Worm (Caenorhabditis elegans) whole organism, midembryonic: Measurements from ENCODE around the gene glb-30.

Experiments
- T22C8.4 ChIP-seq: fragments of 200-800 bp; sonication (Bioruptor generic); IDR thresholded peaks from 2 replicates; pipeline ENCODE4 v1.3.6; 2022; ENCODE audit warnings: missing genetic modification characterization, missing compliant biosample characterization
- cog-1 ChIP-seq: sonication (generic microtip); optimal IDR thresholded peaks from 2 replicates; lab custom pipeline; 2016; ENCODE audit warnings: missing genetic modification characterization, missing compliant biosample characterization
- flt-1 ChIP-seq: fragments of 200-800 bp; sonication (Bioruptor generic); IDR thresholded peaks from 2 replicates; pipeline ENCODE4 v1.3.6; 2022; ENCODE audit warnings: missing genetic modification characterization, missing compliant biosample characterization
- klf-2 ChIP-seq: fragments of 200-800 bp; sonication (Bioruptor generic); conservative IDR thresholded peaks from 2 replicates; pipeline ENCODE4 v1.3.6; 2022; ENCODE audit warnings: missing genetic modification reagents, missing genetic modification characterization, missing compliant biosample characterization
- med-1 ChIP-seq: sonication (generic microtip); optimal IDR thresholded peaks from 2 replicates; lab custom pipeline; 2017; ENCODE audit warnings: missing genetic modification characterization, mild to moderate bottlenecking, missing compliant biosample characterization, antibody characterized with exemption, missing genetic modification reagents; ENCODE audit not compliant: insufficient read depth
- ref-1 ChIP-seq: fragments of 200-800 bp; sonication (Bioruptor generic); conservative IDR thresholded peaks from 2 replicates; pipeline ENCODE4 v1.3.6; 2022; ENCODE audit warnings: missing genetic modification reagents, missing genetic modification characterization, missing compliant biosample characterization
- tab-1 ChIP-seq: fragments of 200-800 bp; sonication (Bioruptor generic); IDR thresholded peaks from 2 replicates; pipeline ENCODE4 v1.3.6; 2022; ENCODE audit warnings: missing genetic modification characterization, missing compliant biosample characterization
- ztf-23 ChIP-seq: fragments of 200-800 bp; sonication (Bioruptor generic); IDR thresholded peaks from 2 replicates; pipeline ENCODE4 v1.3.6; 2022; ENCODE audit warnings: missing genetic modification reagents, missing genetic modification characterization, missing compliant biosample characterization
- ztf-29 ChIP-seq: fragments of 200-800 bp; sonication (Bioruptor generic); IDR thresholded peaks from 2 replicates; pipeline ENCODE4 v1.3.6; 2022; ENCODE audit warnings: missing genetic modification reagents, missing genetic modification characterization, missing compliant biosample characterization

Gene glb-30

DNA sequence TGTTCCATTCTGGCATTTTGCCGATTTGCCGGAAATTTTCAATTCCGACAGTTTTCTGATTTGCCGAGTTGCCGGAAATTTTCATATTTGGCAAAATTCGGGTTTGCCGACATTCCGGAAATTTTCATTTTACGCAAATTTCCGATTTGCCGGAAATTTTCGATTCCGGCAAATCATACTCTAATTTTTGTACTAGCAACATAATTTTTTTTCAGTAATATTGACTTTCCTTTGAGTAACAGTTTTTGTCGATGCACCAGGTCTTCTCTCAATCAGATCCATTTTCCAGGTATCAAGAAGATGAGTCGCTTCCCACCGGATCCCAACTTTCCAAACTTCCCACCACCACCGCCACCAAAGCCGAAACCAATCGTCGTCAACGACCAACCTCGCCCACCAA lies 27.3 kb downstream of the glb-30 start, which contains the start of gene Y22D7AL.3:
Gene Y22D7AL.3, plus strand, starts transcription at position 301 of the 400 bp plus-strand sequence.
- TF ChIP-seq ztf-23 (GFP tag; lab: Robert Waterston, UW) (no peak), ztf-29 (no peak), klf-2 (GFP tag; lab: Robert Waterston, UW) (no peak), tab-1 (GFP tag; lab: Robert Waterston, UW) (no peak), cog-1 (tag; lab: Kevin White, UChicago) (no peak), flt-1 (no peak), ref-1 (no peak), med-1 (GFP tag; lab: Kevin White, UChicago) (no peak), T22C8.4 (GFP tag; lab: Robert Waterston, UW) (no peak)

DNA sequence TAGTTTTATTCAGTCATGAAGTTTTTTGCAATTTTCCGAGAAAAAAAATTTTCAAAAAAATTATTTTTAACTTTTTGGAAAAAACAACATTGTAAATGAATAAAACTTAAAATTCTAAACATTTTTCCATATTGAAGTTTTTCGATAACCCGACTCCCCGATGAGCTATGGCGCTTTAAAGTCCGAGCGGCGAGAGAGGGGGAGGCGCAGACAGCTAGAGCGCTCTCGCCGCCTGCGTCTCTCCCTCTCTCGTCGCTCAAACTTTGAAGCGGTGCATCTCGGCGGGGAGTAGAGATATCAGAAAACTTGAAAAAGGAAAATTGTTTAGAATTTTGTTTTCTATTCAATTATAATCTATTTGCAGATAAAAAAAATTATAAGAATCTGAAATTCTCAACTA lies 30.1 kb downstream of the glb-30 start:
- no peak for TF ChIP-seq ztf-29
- TF ChIP-seq flt-1 = no peak

DNA sequence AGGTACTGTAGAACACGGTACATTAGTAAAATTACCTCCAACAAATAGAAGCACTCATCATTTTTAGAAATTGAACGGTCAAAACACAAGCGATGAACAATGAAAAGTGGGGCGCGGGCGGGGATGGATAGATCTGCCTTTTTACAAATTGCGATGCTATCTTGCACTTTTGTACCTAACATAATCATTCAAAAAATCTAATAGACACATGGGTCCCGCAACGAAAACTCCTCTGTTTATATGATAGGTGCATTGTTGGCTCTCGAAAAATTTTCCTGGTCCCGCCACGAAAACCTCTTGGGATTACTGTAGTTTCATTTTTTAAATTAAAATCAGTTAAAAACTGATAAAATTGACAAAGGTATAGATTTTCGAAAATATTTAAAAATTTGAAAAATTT lies 34.1 kb downstream of the glb-30 start, which contains the start of gene Y22D7AL.11:
Gene Y22D7AL.11, minus strand, starts transcription at position 101 of the 400 bp plus-strand sequence.
- TF ChIP-seq flt-1 = no peak
- TF ChIP-seq klf-2 (GFP tag; lab: Robert Waterston, UW) = no peak
- no peak for TF ChIP-seq tab-1 (GFP tag; lab: Robert Waterston, UW)
- no peak for TF ChIP-seq T22C8.4 (GFP tag; lab: Robert Waterston, UW)
- no peak for TF ChIP-seq ztf-29
- no peak for TF ChIP-seq cog-1 (tag; lab: Kevin White, UChicago)
- no peak for TF ChIP-seq med-1 (GFP tag; lab: Kevin White, UChicago)

DNA sequence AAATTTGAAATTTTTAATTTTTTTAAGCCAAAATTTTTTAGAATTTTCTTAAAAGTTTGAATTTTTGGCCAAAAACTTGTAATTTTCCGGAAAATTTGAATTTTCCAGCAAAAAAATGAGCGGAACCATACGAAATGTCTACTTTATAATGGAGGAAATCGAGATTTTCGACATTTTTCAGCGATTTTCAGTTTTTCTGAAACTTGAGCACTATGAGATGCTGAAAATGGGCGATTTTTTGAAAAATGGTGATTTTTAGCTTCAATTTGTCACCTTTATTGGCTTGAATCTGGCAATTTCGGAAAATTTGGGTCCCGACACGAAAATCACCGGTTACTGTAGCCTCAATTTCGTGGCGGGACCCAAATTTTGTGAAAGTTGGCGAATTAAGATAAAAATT lies 41.9 kb downstream of the glb-30 start, which contains the start of gene Y22D7AL.4:
Gene Y22D7AL.4, plus strand, starts transcription at position 109 of the 400 bp plus-strand sequence.
- TF ChIP-seq med-1 (GFP tag; lab: Kevin White, UChicago) (no peak), ztf-23 (GFP tag; lab: Robert Waterston, UW) (no peak), ztf-29 (no peak), T22C8.4 (GFP tag; lab: Robert Waterston, UW) (no peak), tab-1 (GFP tag; lab: Robert Waterston, UW) (no peak), flt-1 (no peak), klf-2 (GFP tag; lab: Robert Waterston, UW) (no peak), ref-1 (no peak), cog-1 (tag; lab: Kevin White, UChicago) (no peak)

DNA sequence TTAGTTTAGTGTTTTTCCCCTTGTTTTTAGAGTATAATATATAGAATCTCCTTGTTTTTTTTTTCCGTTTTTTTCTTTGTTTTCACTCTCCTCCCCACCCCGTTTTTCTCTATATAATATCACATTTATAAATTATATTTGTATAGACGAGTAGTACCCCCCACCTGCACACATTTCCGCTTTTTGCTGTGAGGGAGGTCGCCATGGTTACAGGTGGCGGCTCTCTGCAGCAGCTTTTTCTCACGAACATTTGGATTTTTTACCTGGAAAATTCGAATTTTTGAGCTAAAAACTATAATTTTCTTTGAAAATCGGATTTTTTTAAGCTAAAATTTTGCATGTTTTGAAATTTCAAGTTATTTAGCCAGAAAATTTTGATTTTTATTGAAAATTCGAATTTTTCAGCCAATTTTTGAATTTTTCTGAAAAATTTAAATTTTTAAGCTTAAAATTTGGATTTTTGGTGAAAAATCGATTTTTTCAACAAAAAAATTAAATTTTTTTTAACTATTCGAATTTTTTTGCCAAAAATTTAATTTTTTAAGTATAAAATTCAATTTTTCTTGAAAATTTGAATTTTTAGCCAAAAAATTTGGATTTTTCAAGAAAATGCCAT lies 42.7 kb downstream of the glb-30 start:
- TF ChIP-seq ztf-29 (no peak), klf-2 (GFP tag; lab: Robert Waterston, UW) (no peak), ref-1 (no peak), flt-1 (no peak), cog-1 (tag; lab: Kevin White, UChicago) (no peak), T22C8.4 (GFP tag; lab: Robert Waterston, UW) (no peak), med-1 (GFP tag; lab: Kevin White, UChicago) (no peak), ztf-23 (GFP tag; lab: Robert Waterston, UW) (no peak), tab-1 (GFP tag; lab: Robert Waterston, UW) (no peak)

DNA sequence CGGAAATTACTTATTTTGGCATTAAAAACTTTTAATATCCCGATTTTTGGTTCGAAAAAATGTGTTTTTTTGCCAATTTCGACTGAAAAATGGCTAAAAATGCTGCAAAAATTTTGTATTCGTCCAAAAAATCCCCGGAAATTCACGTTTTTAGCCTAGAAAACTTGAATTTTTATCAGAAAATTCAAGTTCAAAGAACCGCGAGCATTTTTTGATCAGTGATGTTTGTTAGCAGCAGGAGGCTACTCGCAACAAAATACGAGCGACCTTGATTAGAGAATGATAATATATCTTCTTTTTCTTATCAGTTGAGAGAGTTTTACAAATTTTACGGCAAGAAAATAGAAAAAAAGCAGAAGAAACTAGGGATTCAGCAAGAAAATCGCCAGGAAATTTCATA lies 46.1 kb downstream of the glb-30 start:
- TF ChIP-seq med-1 (GFP tag; lab: Kevin White, UChicago) = no peak
- no peak for TF ChIP-seq ztf-23 (GFP tag; lab: Robert Waterston, UW)
- TF ChIP-seq T22C8.4 (GFP tag; lab: Robert Waterston, UW) = no peak
- TF ChIP-seq ref-1 = no peak
- TF ChIP-seq ztf-29 = no peak
- TF ChIP-seq flt-1 = no peak

DNA sequence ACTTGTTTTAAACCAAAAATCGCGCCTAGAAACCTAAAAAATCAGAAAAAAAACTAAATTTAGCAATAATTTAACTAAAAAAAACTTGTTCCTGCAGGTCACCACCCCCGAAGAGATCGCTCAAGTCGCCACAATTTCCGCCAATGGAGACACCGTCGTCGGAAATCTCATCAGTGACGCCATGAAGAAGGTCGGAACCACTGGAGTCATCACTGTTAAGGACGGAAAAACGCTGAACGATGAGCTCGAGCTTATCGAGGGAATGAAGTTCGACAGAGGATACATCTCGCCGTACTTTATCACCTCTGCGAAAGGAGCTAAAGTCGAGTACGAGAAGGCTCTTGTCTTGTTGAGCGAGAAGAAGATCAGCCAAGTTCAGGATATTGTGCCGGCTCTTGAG lies 47.1 kb downstream of the glb-30 start:
- no peak for TF ChIP-seq ztf-29
- no peak for TF ChIP-seq T22C8.4 (GFP tag; lab: Robert Waterston, UW)
- TF ChIP-seq med-1 (GFP tag; lab: Kevin White, UChicago) = no peak
- no peak for TF ChIP-seq flt-1
- TF ChIP-seq ztf-23 (GFP tag; lab: Robert Waterston, UW) = no peak
- no peak for TF ChIP-seq klf-2 (GFP tag; lab: Robert Waterston, UW)
- no peak for TF ChIP-seq cog-1 (tag; lab: Kevin White, UChicago)
- TF ChIP-seq ref-1 = no peak
- no peak for TF ChIP-seq tab-1 (GFP tag; lab: Robert Waterston, UW)

DNA sequence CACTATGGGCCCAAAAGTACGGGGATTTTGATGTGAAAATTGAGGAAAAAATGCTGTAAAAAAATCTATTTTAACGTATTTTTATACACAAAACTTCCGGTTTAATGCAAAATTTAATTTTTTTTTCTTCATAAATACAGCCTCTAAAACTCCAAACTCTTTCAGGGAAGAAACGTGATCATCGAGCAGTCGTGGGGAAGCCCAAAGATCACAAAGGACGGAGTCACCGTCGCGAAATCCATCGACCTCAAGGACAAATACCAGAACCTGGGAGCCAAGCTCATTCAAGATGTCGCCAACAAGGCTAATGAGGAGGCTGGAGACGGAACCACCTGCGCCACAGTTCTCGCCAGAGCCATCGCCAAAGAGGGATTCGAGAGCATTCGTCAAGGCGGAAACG lies 48.5 kb downstream of the glb-30 start:
- TF ChIP-seq klf-2 (GFP tag; lab: Robert Waterston, UW) (no peak), ztf-23 (GFP tag; lab: Robert Waterston, UW) (no peak), cog-1 (tag; lab: Kevin White, UChicago) (no peak), ztf-29 (no peak), T22C8.4 (GFP tag; lab: Robert Waterston, UW) (no peak), ref-1 (no peak), med-1 (GFP tag; lab: Kevin White, UChicago) (no peak), flt-1 (no peak), tab-1 (GFP tag; lab: Robert Waterston, UW) (no peak)

DNA sequence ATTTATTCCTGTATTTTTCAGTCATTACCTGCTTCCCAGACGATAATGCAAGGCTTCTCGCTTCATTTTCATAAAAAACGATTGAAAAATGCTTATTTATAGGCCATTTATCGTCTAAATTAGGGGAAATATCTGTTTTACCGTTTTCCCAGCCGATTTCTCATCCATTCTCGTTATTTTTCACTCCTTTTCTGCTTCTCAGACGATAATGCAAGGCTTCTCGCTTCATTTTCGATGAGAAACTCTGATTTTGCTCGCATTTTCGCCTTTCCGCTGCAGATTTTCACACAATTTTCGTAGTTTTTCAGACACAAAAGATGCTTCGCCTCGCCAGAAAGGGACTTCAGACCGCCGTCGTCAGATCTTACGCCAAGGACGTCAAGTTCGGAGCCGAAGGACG lies 49.0 kb downstream of the glb-30 start, which contains the start of gene hsp-60:
Gene hsp-60, plus strand, starts transcription at position 301 of the 400 bp plus-strand sequence.
- TF ChIP-seq ztf-23 (GFP tag; lab: Robert Waterston, UW) (no peak), ref-1 (no peak), T22C8.4 (GFP tag; lab: Robert Waterston, UW) (no peak), cog-1 (tag; lab: Kevin White, UChicago) (no peak), tab-1 (GFP tag; lab: Robert Waterston, UW) (no peak), flt-1 (no peak), ztf-29 (no peak), med-1 (GFP tag; lab: Kevin White, UChicago) (no peak), klf-2 (GFP tag; lab: Robert Waterston, UW) (no peak)

DNA sequence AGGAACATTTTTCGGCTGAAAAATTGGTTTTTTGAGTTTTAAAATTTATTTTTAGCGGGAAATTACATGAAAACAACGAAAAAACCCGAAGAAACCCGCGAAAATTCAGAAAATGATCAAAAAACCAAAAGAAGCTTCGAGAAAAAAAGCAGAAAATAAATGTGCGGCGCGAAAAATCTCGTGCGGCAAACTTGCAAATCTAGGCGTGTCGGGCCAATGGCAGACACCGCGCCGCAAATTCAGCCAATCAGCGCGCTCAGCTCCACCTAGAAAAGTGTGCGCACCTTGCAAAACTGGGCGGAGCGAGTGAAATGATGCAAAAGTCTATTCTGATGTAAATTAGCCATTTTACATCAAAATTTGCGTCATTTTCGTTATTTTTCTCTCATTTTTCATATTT lies 49.5 kb downstream of the glb-30 start, which contains the start of gene Y22D7AL.10:
Gene Y22D7AL.10, minus strand, starts transcription at position 15 of the 400 bp plus-strand sequence.
- no peak for TF ChIP-seq ref-1
- TF ChIP-seq cog-1 (tag; lab: Kevin White, UChicago) = peak; percentile 90
- TF ChIP-seq klf-2 (GFP tag; lab: Robert Waterston, UW) = peak; percentile 83
- peak; percentile 89 for TF ChIP-seq ztf-23 (GFP tag; lab: Robert Waterston, UW)
- peak; percentile 61 for TF ChIP-seq T22C8.4 (GFP tag; lab: Robert Waterston, UW)
- peak; percentile 72 for TF ChIP-seq ztf-29
- peak; percentile 90 for TF ChIP-seq med-1 (GFP tag; lab: Kevin White, UChicago)
- peak; percentile 93 for TF ChIP-seq flt-1
- peak; percentile 90 for TF ChIP-seq tab-1 (GFP tag; lab: Robert Waterston, UW)
